Fruit fly (Drosophila melanogaster): Measurements from ENCODE around the gene ERp44.

The ERp44 gene

dm6 chrX:16286083-16286666 lies 11.3 kb downstream of the ERp44 start, which contains the start of gene UQCR-14 (continued):
- peak; percentile 29 for TF ChIP-seq CG8290 (GFP tag; optimal IDR thresholded peaks at IDR 0.05)
- peak in 1 of 2 experiments; percentile 78 for TF ChIP-seq CG8290 (tag; optimal IDR thresholded peaks at IDR 0.05)
- TF ChIP-seq CG4854 (GFP tag; optimal IDR thresholded peaks at IDR 0.05): peak; percentile 38
- no peak for TF ChIP-seq ara (GFP tag; IDR thresholded peaks at IDR 0.05)
- TF ChIP-seq usp (GFP tag; optimal IDR thresholded peaks at IDR 0.05): no peak
- TF ChIP-seq Fer1 (GFP tag; optimal IDR thresholded peaks at IDR 0.05): peak; percentile 21
- TF ChIP-seq CG3065 (GFP tag; optimal IDR thresholded peaks at IDR 0.05): no peak
- peak; percentile 59 for TF ChIP-seq Dp (GFP tag; optimal IDR thresholded peaks at IDR 0.05)
- TF ChIP-seq chinmo (GFP tag; IDR thresholded peaks at IDR 0.05; ENCODE audit: partially characterized antibody): peak; percentile 98
- TF ChIP-seq Stat92E (GFP tag; optimal IDR thresholded peaks at IDR 0.05): no peak
- TF ChIP-seq B-H1 (GFP tag; IDR thresholded peaks at IDR 0.05): no peak
- TF ChIP-seq caup (GFP tag; optimal IDR thresholded peaks at IDR 0.05; ENCODE audit: severe bottlenecking): peak; percentile 17
- TF ChIP-seq CG8478 (optimal IDR thresholded peaks at IDR 0.05): no peak
- TF ChIP-seq CG7839 (tag; optimal IDR thresholded peaks at IDR 0.05): no peak
- TF ChIP-seq otp (GFP tag; IDR thresholded peaks at IDR 0.05): no peak
- peak; percentile 12 for TF ChIP-seq D19A (tag; optimal IDR thresholded peaks at IDR 0.05)
- no peak for TF ChIP-seq chn (GFP tag; optimal IDR thresholded peaks at IDR 0.05)
- TF ChIP-seq CG18619 (GFP tag; optimal IDR thresholded peaks at IDR 0.05): no peak
- TF ChIP-seq hb (GFP tag; IDR thresholded peaks at IDR 0.05; ENCODE audit: partially characterized antibody): peak; percentile 97
- TF ChIP-seq wor (GFP tag; IDR thresholded peaks at IDR 0.05): no peak
- TF ChIP-seq CG31365 (tag; optimal IDR thresholded peaks at IDR 0.05): no peak
- no peak for TF ChIP-seq ttk (GFP tag; IDR thresholded peaks at IDR 0.05)
- no peak for TF ChIP-seq HLH54F (GFP tag; optimal IDR thresholded peaks at IDR 0.05)
- no peak for TF ChIP-seq ken (GFP tag; IDR thresholded peaks at IDR 0.05)
- TF ChIP-seq CG18011 (GFP tag; optimal IDR thresholded peaks at IDR 0.05): no peak
- TF ChIP-seq Sox102F (GFP tag; optimal IDR thresholded peaks at IDR 0.05): no peak
- TF ChIP-seq ro (GFP tag; IDR thresholded peaks at IDR 0.05): no peak
- TF ChIP-seq CG6854 (GFP tag; optimal IDR thresholded peaks at IDR 0.05): no peak
- peak; percentile 77 for TF ChIP-seq gro (GFP tag; optimal IDR thresholded peaks at IDR 0.05)
- TF ChIP-seq CG17361 (GFP tag; IDR thresholded peaks at IDR 0.05): no peak
- no peak for TF ChIP-seq kah (GFP tag; optimal IDR thresholded peaks at IDR 0.05)
- no peak for TF ChIP-seq MTF-1 (GFP tag; optimal IDR thresholded peaks at IDR 0.05; ENCODE audit: borderline replicate concordance)
- peak; percentile 32 for TF ChIP-seq CG10979 (tag; optimal IDR thresholded peaks at IDR 0.05)
- no peak for TF ChIP-seq slp2 (GFP tag; optimal IDR thresholded peaks at IDR 0.05)
- TF ChIP-seq dysf (GFP tag; IDR thresholded peaks at IDR 0.05): peak; percentile 21; the same call in 1 of the 3 replicates
- TF ChIP-seq E2f1 (GFP tag; IDR thresholded peaks at IDR 0.05): no peak
- TF ChIP-seq nerfin-1 (tag; optimal IDR thresholded peaks at IDR 0.05): no peak
- no peak for TF ChIP-seq CG16863 (GFP tag; optimal IDR thresholded peaks at IDR 0.05)
- TF ChIP-seq ftz-f1 (GFP tag; optimal IDR thresholded peaks at IDR 0.05): no peak
- no peak for TF ChIP-seq scrt (GFP tag; optimal IDR thresholded peaks at IDR 0.05)
- TF ChIP-seq Fer2 (tag; optimal IDR thresholded peaks at IDR 0.05): no peak
- peak in 1 of 2 experiments; percentile 2 for TF ChIP-seq insv (GFP tag; optimal IDR thresholded peaks at IDR 0.05)
- no peak for TF ChIP-seq salm (tag; optimal IDR thresholded peaks at IDR 0.05)
- TF ChIP-seq CG11504 (tag; optimal IDR thresholded peaks at IDR 0.05): no peak
- peak; percentile 86 for TF ChIP-seq CG15514 (GFP tag; optimal IDR thresholded peaks at IDR 0.05)
- TF ChIP-seq CG43689 (GFP tag; IDR thresholded peaks at IDR 0.05): no peak
- TF ChIP-seq crol (GFP tag; IDR thresholded peaks at IDR 0.05): no peak
- TF ChIP-seq Lhr (GFP tag; optimal IDR thresholded peaks at IDR 0.05): peak; percentile 66
- peak; percentile 22 for TF ChIP-seq CG17802 (tag; optimal IDR thresholded peaks at IDR 0.05)
- no peak for TF ChIP-seq Nf-YA (GFP tag; IDR thresholded peaks at IDR 0.05)
- no peak for TF ChIP-seq tup (GFP tag; optimal IDR thresholded peaks at IDR 0.05)

Measured in whole organism, embryonic.